Worm (Caenorhabditis elegans): ENCODE data around the gene C35D10.3.
A peak's percentile ranks its signal among the peaks of the same experiment; 100 is the strongest.

Gene C35D10.3

ce11 chrIII:4905405-4905804 lies 36.7 kb downstream of the C35D10.3 start, which contains the start of gene F26F4.8:
Gene F26F4.8 (minus strand): TSS chrIII:4905473.
- TF ChIP-seq efl-1 (GFP tag; optimal IDR thresholded peaks at IDR 0.05) (peak; percentile 20), tbp1 (GFP tag; optimal IDR thresholded peaks at IDR 0.05) (no peak), lag-1 (GFP tag; IDR thresholded peaks at IDR 0.05) (no peak), dox-1 (GFP tag; IDR thresholded peaks at IDR 0.05) (peak; percentile 43; the same call in 1 of the 2 replicates), nhr-80 (tag; optimal IDR thresholded peaks at IDR 0.05) (peak; percentile 51), ZK185.1 (tag; optimal IDR thresholded peaks at IDR 0.05; ENCODE audit: poor library complexity, severe bottlenecking) (peak; percentile 5), cebp-1 (GFP tag; IDR thresholded peaks at IDR 0.05) (no peak), cebp-1 (tag; optimal IDR thresholded peaks at IDR 0.05) (peak; percentile 67), nfya-1 (tag; optimal IDR thresholded peaks at IDR 0.05; ENCODE audit: borderline replicate concordance, insufficient read depth) (no peak), him-1 (tag; optimal IDR thresholded peaks at IDR 0.05) (peak; percentile 7)

ce11 chrIII:4906365-4906764 lies 37.6 kb downstream of the C35D10.3 start:
- no peak for TF ChIP-seq ceh-58 (GFP tag; IDR thresholded peaks at IDR 0.05)
- no peak for TF ChIP-seq lag-1 (GFP tag; IDR thresholded peaks at IDR 0.05)
- TF ChIP-seq attf-3 (GFP tag; conservative IDR thresholded peaks at IDR 0.05), result no peak
- no peak for TF ChIP-seq die-1 (tag; optimal IDR thresholded peaks at IDR 0.05)
- TF ChIP-seq lsy-27 (tag; optimal IDR thresholded peaks at IDR 0.05; ENCODE audit: borderline replicate concordance, insufficient read depth), result no peak
- no peak for TF ChIP-seq lin-54 (GFP tag; optimal IDR thresholded peaks at IDR 0.05)
- no peak for TF ChIP-seq sea-2 (GFP tag; IDR thresholded peaks at IDR 0.05)
- no peak for TF ChIP-seq ztf-3 (GFP tag; optimal IDR thresholded peaks at IDR 0.05)
- TF ChIP-seq somi-1 (GFP tag; optimal IDR thresholded peaks at IDR 0.05), result no peak
- TF ChIP-seq Y67H2A.10 (GFP tag; conservative IDR thresholded peaks at IDR 0.05), result no peak
- no peak for TF ChIP-seq lsl-1 (GFP tag; optimal IDR thresholded peaks at IDR 0.05)
- TF ChIP-seq nhr-80 (tag; optimal IDR thresholded peaks at IDR 0.05), result peak; percentile 77
- no peak for TF ChIP-seq athp-1 (tag; optimal IDR thresholded peaks at IDR 0.05)
- TF ChIP-seq F37B4.10 (GFP tag; IDR thresholded peaks at IDR 0.05), result no peak
- TF ChIP-seq cebp-1 (GFP tag; IDR thresholded peaks at IDR 0.05), result no peak
- peak; percentile 6 for TF ChIP-seq cebp-1 (tag; optimal IDR thresholded peaks at IDR 0.05)

- TF ChIP-seq attf-5 (GFP tag; optimal IDR thresholded peaks at IDR 0.05) (no peak), dpl-1 (GFP tag; optimal IDR thresholded peaks at IDR 0.05) (no peak), tlf-1 (GFP tag; optimal IDR thresholded peaks at IDR 0.05) (no peak), lir-1 (GFP tag; conservative IDR thresholded peaks at IDR 0.05) (no peak), hmg-20 (GFP tag; IDR thresholded peaks at IDR 0.05) (no peak), chd-7 (tag; optimal IDR thresholded peaks at IDR 0.05) (no peak), athp-1 (tag; optimal IDR thresholded peaks at IDR 0.05) (no peak), egl-18 (GFP tag; IDR thresholded peaks at IDR 0.05) (no peak), ztf-22 (GFP tag; optimal IDR thresholded peaks at IDR 0.05) (no peak), B0261.1 (tag; optimal IDR thresholded peaks at IDR 0.05) (no peak), C06A6.2 (GFP tag; conservative IDR thresholded peaks at IDR 0.05) (no peak), lsy-27 (tag; optimal IDR thresholded peaks at IDR 0.05; ENCODE audit: borderline replicate concordance, insufficient read depth) (no peak), dox-1 (GFP tag; IDR thresholded peaks at IDR 0.05) (no peak), F57A8.1 (GFP tag; optimal IDR thresholded peaks at IDR 0.05) (no peak), nfya-1 (tag; optimal IDR thresholded peaks at IDR 0.05; ENCODE audit: borderline replicate concordance, insufficient read depth) (no peak), ztf-3 (GFP tag; optimal IDR thresholded peaks at IDR 0.05) (no peak), C17E4.6 (GFP tag; IDR thresholded peaks at IDR 0.05) (no peak)
Observed at ce11 chrIII:4906896-4907295, 38.2 kb downstream of the C35D10.3 start, which contains the start of gene rom-1. Gene rom-1 (plus strand): TSS chrIII:4907196.

- no peak for TF ChIP-seq attf-6 (GFP tag; IDR thresholded peaks at IDR 0.05)
- no peak for TF ChIP-seq hmg-1.2 (GFP tag; IDR thresholded peaks at IDR 0.05)
- no peak for TF ChIP-seq ZK185.1 (tag; optimal IDR thresholded peaks at IDR 0.05; ENCODE audit: poor library complexity, severe bottlenecking)
- TF ChIP-seq rcor-1 (GFP tag; IDR thresholded peaks at IDR 0.05), result no peak
- no peak for TF ChIP-seq ztf-28 (GFP tag; IDR thresholded peaks at IDR 0.05)
- TF ChIP-seq chd-7 (tag; optimal IDR thresholded peaks at IDR 0.05), result no peak
- no peak for TF ChIP-seq tlf-1 (GFP tag; optimal IDR thresholded peaks at IDR 0.05)
- no peak for TF ChIP-seq dox-1 (GFP tag; IDR thresholded peaks at IDR 0.05)
- no peak for TF ChIP-seq lag-1 (GFP tag; IDR thresholded peaks at IDR 0.05)
- TF ChIP-seq ztf-18 (tag; optimal IDR thresholded peaks at IDR 0.05), result no peak
- no peak for TF ChIP-seq xnd-1 (tag; optimal IDR thresholded peaks at IDR 0.05)
- no peak for TF ChIP-seq aptf-2 (GFP tag; conservative IDR thresholded peaks at IDR 0.05)
- no peak for TF ChIP-seq K11D2.4 (GFP tag; IDR thresholded peaks at IDR 0.05)
Observed at ce11 chrIII:4909938-4910337, 41.2 kb downstream of the C35D10.3 start, which contains the start of gene F26F4.12. Gene F26F4.12 (minus strand): TSS chrIII:4910038.

Measured in whole organism, young adult.